Fruit fly (Drosophila melanogaster): ENCODE measurements around the gene dsx-c73A.

dsx-c73A gene

DNA sequence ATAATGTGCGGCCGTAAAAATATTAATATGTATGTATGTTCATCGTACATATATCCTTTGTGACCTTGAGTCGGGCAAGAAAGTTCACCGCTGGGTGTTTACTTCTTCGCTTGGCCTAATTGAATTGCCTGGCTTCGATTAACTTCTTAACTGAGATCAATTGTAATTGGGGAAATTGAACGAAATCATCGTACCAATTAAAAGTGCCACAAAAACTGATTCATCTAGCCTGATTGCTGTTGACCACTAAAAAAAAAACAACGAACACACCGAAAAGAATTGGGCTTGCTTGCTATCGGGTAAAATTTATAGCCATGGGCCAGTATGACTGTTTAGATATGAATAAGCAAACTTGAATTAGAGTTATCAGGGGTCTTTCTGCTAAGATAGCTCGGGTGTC, 49.5 kb downstream of the dsx-c73A start:
- TF ChIP-seq CG8159 (tag; optimal IDR thresholded peaks at IDR 0.05), result no peak
- no peak for TF ChIP-seq CG32121 (GFP tag; IDR thresholded peaks at IDR 0.05)
- TF ChIP-seq Pif1B (GFP tag; optimal IDR thresholded peaks at IDR 0.05), result no peak
- no peak for TF ChIP-seq Pif1A (GFP tag; optimal IDR thresholded peaks at IDR 0.05)
- no peak for TF ChIP-seq EcR (GFP tag; optimal IDR thresholded peaks at IDR 0.05)
- no peak for TF ChIP-seq CG9948 (tag; optimal IDR thresholded peaks at IDR 0.05)
- TF ChIP-seq D1 (tag; optimal IDR thresholded peaks at IDR 0.05), result no peak
- no peak for TF ChIP-seq CG17806 (tag; optimal IDR thresholded peaks at IDR 0.05)
- TF ChIP-seq Ets98B (GFP tag; IDR thresholded peaks at IDR 0.05), result no peak
- TF ChIP-seq rn (GFP tag; IDR thresholded peaks at IDR 0.05), result no peak
- no peak for TF ChIP-seq CG10348 (GFP tag; IDR thresholded peaks at IDR 0.05)
- TF ChIP-seq CG12605 (GFP tag; IDR thresholded peaks at IDR 0.05), result no peak
- TF ChIP-seq CG8301 (tag; optimal IDR thresholded peaks at IDR 0.05), result no peak
- no peak for TF ChIP-seq CG4496 (GFP tag; IDR thresholded peaks at IDR 0.05)
- TF ChIP-seq fd96Ca (GFP tag; IDR thresholded peaks at IDR 0.05), result no peak
- TF ChIP-seq CG34367 (tag; optimal IDR thresholded peaks at IDR 0.05), result no peak
- TF ChIP-seq Snoo (tag; optimal IDR thresholded peaks at IDR 0.05), result no peak
- TF ChIP-seq gl (tag; optimal IDR thresholded peaks at IDR 0.05), result no peak
- TF ChIP-seq CG13204 (GFP tag; optimal IDR thresholded peaks at IDR 0.05), result no peak
- no peak for TF ChIP-seq CG14655 (GFP tag; optimal IDR thresholded peaks at IDR 0.05)

DNA sequence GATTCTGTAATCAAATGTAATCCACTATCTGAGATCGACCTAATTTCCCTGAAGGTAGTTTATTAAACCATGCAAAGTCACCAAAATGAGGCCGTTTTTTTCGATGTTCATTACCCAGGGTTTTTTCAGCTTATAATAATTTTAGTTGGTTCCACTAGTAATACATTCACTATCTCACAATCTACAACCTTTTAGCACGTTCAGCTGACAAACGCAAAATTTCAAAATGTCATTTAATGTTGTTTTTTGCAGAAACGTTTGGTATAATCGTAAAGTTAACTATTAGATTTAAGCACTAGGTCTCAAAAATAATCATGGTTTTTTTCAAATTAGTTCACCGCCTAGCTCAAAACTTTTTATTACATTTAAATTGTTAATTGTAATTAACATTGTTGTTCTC, 51.6 kb downstream of the dsx-c73A start, which contains the start of gene CG44836:
TSS of gene CG44836 (minus strand) at position 101 of the 400 bp plus-strand sequence.
- TF ChIP-seq Pif1B (GFP tag; optimal IDR thresholded peaks at IDR 0.05) (no peak), CG8301 (tag; optimal IDR thresholded peaks at IDR 0.05) (no peak), Snoo (tag; optimal IDR thresholded peaks at IDR 0.05) (no peak), CG8159 (tag; optimal IDR thresholded peaks at IDR 0.05) (no peak), CG32121 (GFP tag; IDR thresholded peaks at IDR 0.05) (no peak), CG10348 (GFP tag; IDR thresholded peaks at IDR 0.05) (no peak), CG14655 (GFP tag; optimal IDR thresholded peaks at IDR 0.05) (no peak)

DNA sequence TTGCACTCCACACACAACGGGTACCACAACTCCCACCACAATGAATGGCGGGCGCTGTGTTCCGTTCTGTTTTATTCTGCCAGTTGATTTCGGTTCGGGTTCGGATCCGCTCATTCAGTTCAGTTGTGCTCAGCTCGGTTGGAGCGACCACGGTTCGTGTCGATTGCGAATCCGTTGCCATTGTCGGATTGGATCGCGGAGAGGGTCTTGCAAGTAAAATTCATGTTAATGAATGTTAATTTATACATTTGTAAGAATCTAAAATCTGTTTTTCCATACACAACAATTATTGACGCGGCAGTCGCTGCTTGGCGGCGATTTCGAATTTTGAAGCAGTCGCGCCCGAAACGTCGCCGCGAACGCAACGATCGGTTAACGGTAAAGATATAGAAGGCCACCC, 57.3 kb downstream of the dsx-c73A start, which contains the start of gene Gagr:
TSS of gene Gagr (plus strand) at position 81 of the 400 bp plus-strand sequence.
- TF ChIP-seq gl (tag; optimal IDR thresholded peaks at IDR 0.05) (no peak), CG9948 (tag; optimal IDR thresholded peaks at IDR 0.05) (no peak), EcR (GFP tag; optimal IDR thresholded peaks at IDR 0.05) (no peak), Pif1B (GFP tag; optimal IDR thresholded peaks at IDR 0.05) (no peak)

DNA sequence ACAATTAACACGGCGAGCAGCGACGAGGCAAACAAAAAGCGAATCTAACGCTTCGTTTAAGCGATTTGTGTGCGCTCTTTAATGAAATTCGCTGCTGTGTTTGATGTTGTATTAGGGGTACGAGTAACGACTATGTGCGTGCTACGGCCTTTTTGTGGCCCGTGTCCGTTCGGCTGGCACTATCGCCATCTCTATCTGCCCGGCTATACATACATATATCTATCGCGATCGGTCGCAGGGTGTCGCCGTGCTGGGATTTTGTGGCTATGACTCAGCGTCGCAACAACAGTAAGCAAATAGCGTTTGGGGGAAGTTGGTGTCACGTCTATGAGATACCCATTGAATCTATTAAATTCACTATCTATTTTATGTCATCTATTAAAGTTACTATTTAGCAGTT, 58.1 kb downstream of the dsx-c73A start:
- TF ChIP-seq CG8159 (tag; optimal IDR thresholded peaks at IDR 0.05) (no peak), CG13204 (GFP tag; optimal IDR thresholded peaks at IDR 0.05) (no peak), CG4496 (GFP tag; IDR thresholded peaks at IDR 0.05) (no peak), CG15710 (tag; optimal IDR thresholded peaks at IDR 0.05) (no peak), gl (tag; optimal IDR thresholded peaks at IDR 0.05) (no peak), CG8301 (tag; optimal IDR thresholded peaks at IDR 0.05) (no peak), CG12605 (GFP tag; IDR thresholded peaks at IDR 0.05) (no peak), Snoo (tag; optimal IDR thresholded peaks at IDR 0.05) (no peak), CG32121 (GFP tag; IDR thresholded peaks at IDR 0.05) (no peak), D1 (tag; optimal IDR thresholded peaks at IDR 0.05) (no peak), rn (GFP tag; IDR thresholded peaks at IDR 0.05) (no peak)

DNA sequence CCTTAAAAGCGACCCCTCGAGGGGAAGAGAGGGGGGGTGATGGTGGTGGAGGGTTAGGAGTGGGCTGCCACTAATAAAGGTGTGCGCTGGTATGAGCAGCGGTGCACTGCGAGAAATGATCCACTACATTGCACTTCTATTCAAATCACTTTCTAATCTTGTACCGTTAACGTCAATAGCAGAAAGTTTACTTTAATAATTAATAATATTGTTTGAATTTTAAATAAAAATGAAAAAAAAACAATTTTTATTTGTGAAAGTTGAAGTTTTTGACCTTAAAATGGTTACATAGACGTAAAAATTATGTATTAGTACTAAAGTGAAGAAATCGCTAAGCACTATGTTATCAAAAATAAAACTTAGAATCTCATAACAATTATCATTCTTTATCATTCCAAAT, 58.9 kb downstream of the dsx-c73A start:
- TF ChIP-seq CG12605 (GFP tag; IDR thresholded peaks at IDR 0.05) (no peak), CG15710 (tag; optimal IDR thresholded peaks at IDR 0.05) (peak; percentile 9), CG8159 (tag; optimal IDR thresholded peaks at IDR 0.05) (peak; percentile 9), CG17806 (tag; optimal IDR thresholded peaks at IDR 0.05) (peak; percentile 6), fd96Ca (GFP tag; IDR thresholded peaks at IDR 0.05) (no peak; the same call in 2 of the 3 replicates), Ets98B (GFP tag; IDR thresholded peaks at IDR 0.05) (no peak), CG13204 (GFP tag; optimal IDR thresholded peaks at IDR 0.05) (no peak), CG14655 (GFP tag; optimal IDR thresholded peaks at IDR 0.05) (peak; percentile 55), CG9948 (tag; optimal IDR thresholded peaks at IDR 0.05) (peak; percentile 34)

DNA sequence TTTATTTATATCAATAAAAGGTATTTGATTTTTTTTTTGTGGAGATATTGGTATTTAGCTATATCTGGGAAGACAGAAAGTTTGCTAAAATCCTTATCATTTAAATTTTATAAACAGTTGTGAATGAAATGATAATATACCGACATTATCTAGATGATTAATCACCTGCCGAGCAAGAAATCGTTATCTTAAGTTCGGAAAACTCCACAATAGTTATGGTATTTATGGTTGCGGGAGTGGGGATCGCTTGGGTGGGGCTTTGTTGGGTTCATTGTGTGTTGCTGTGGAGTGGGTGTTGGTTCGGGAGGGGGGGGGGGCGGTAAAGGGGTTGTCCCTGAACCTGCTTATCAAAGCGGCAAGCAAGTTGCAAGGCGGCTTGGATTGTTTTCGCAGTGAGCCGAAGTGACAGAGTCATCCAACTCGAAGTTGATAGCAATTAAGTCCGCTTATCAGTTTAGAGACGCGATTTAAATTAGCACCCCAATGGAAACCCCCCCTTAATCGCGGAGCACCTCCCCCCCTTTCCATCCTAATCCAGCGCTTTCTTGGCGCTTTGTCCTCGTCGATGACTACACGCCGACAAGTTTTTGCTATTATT, 59.5 kb downstream of the dsx-c73A start:
- peak; percentile 91 for TF ChIP-seq EcR (GFP tag; optimal IDR thresholded peaks at IDR 0.05)
- 0 out of 3 replicates have a peak, but pooled peaks have one; percentile 20 for TF ChIP-seq fd96Ca (GFP tag; IDR thresholded peaks at IDR 0.05)
- no peak for TF ChIP-seq CG13204 (GFP tag; optimal IDR thresholded peaks at IDR 0.05)
- no peak for TF ChIP-seq CG12605 (GFP tag; IDR thresholded peaks at IDR 0.05)

DNA sequence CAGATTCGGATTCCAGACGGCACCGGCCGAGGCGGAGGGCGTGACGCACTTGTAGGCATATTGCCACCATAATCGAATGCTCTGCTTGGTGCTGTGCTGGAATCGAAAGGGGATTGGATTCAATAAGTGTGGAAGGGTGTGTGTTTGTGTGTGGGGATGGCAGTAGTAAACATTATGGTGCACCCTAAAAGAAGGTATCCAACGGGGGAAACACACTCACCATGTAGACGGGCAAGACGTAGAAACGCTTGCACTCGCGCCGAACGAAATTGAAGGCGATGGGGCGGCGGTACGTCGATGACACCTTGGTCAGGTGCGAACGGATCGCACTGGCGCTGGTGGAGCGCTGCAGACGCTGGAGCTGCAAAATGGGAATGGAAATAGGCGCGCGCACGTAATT, 60.5 kb downstream of the dsx-c73A start:
- TF ChIP-seq Snoo (tag; optimal IDR thresholded peaks at IDR 0.05) (no peak), fd96Ca (GFP tag; IDR thresholded peaks at IDR 0.05) (0 out of 3 replicates have a peak, but pooled peaks have one; percentile 5)
